Worm (Caenorhabditis elegans) whole organism, young adult: ENCODE results near the gene vps-15.

Source experiments
- B0261.1 ChIP-seq: sonication (generic microtip); optimal IDR thresholded peaks from 2 replicates; lab custom pipeline; 2016; ENCODE audit warnings: mild to moderate bottlenecking, missing genetic modification characterization, moderate library complexity, missing compliant biosample characterization
- C17E4.6 ChIP-seq: fragments of 200-800 bp; sonication (Bioruptor generic); IDR thresholded peaks from 2 replicates; pipeline ENCODE4 v1.3.6; 2022; ENCODE audit warnings: missing genetic modification reagents, missing genetic modification characterization, missing compliant biosample characterization
- F10E7.11 ChIP-seq: sonication (generic microtip); optimal IDR thresholded peaks from 2 replicates; lab custom pipeline; 2017; ENCODE audit warnings: mild to moderate bottlenecking, missing genetic modification characterization, moderate library complexity, missing compliant biosample characterization
- K12H6.12 ChIP-seq: fragments of 200-800 bp; sonication (Bioruptor generic); optimal IDR thresholded peaks from 2 replicates; lab custom pipeline; 2018; ENCODE audit warnings: mild to moderate bottlenecking, missing genetic modification characterization, missing compliant biosample characterization
- T07F8.4 ChIP-seq: sonication (generic microtip); optimal IDR thresholded peaks from 2 replicates; lab custom pipeline; 2016; ENCODE audit warnings: mild to moderate bottlenecking, missing genetic modification characterization, moderate library complexity, missing compliant biosample characterization
- ZK185.1 ChIP-seq: sonication (generic microtip); optimal IDR thresholded peaks from 2 replicates; lab custom pipeline; 2016; ENCODE audit warnings: mild to moderate bottlenecking, missing genetic modification characterization, missing compliant biosample characterization; ENCODE audit not compliant: poor library complexity, severe bottlenecking
- atf-7 ChIP-seq: sonication (generic microtip); optimal IDR thresholded peaks from 2 replicates; lab custom pipeline; 2017; ENCODE audit warnings: mild to moderate bottlenecking, missing genetic modification characterization, missing compliant biosample characterization
- athp-1 ChIP-seq: sonication (generic microtip); optimal IDR thresholded peaks from 2 replicates; lab custom pipeline; 2017; ENCODE audit warnings: mild to moderate bottlenecking, missing genetic modification characterization, missing compliant biosample characterization
- attf-5 ChIP-seq: fragments of 200-800 bp; sonication (Bioruptor generic); optimal IDR thresholded peaks from 2 replicates; lab custom pipeline; 2018; ENCODE audit warnings: mild to moderate bottlenecking, missing genetic modification characterization, missing compliant biosample characterization
- bed-1 ChIP-seq: fragments of 200-800 bp; sonication (Bioruptor generic); IDR thresholded peaks from 2 replicates; pipeline ENCODE4 v1.3.6; 2022; ENCODE audit warnings: missing genetic modification reagents, missing genetic modification characterization, missing compliant biosample characterization
- cebp-1 ChIP-seq, 2 experiments: fragments of 200-800 bp in 1 of 2; sonication (Bioruptor generic) in 1 of 2; sonication (generic microtip) in 1 of 2; IDR thresholded peaks in 1 of 2; optimal IDR thresholded peaks in 1 of 2; 2 replicates each; pipeline versions ENCODE4 v1.3.6 to Lab custom; 2017 to 2022; ENCODE audit warnings: missing compliant biosample characterization in 2 of 2, missing genetic modification characterization in 2 of 2, mild to moderate bottlenecking in 1 of 2, missing genetic modification reagents in 1 of 2, moderate library complexity in 1 of 2
- cebp-2 ChIP-seq: fragments of 200-800 bp; sonication (Bioruptor generic); IDR thresholded peaks from 2 replicates; pipeline ENCODE4 v1.3.6; 2022; ENCODE audit warnings: missing genetic modification characterization, missing compliant biosample characterization
- ceh-27 ChIP-seq: fragments of 200-800 bp; sonication (Bioruptor generic); optimal IDR thresholded peaks from 2 replicates; lab custom pipeline; 2018; ENCODE audit warnings: mild to moderate bottlenecking, missing genetic modification characterization, moderate library complexity, missing compliant biosample characterization
- die-1 ChIP-seq: sonication (generic microtip); optimal IDR thresholded peaks from 2 replicates; lab custom pipeline; 2016; ENCODE audit warnings: missing genotype, mild to moderate bottlenecking, missing genetic modification characterization, missing compliant biosample characterization
- egl-18 ChIP-seq: fragments of 200-800 bp; sonication (Bioruptor generic); IDR thresholded peaks from 2 replicates; pipeline ENCODE4 v1.3.6; 2022; ENCODE audit warnings: missing genetic modification reagents, missing genetic modification characterization, missing compliant biosample characterization
- ekl-4 ChIP-seq: fragments of 200-800 bp; sonication (Bioruptor generic); IDR thresholded peaks from 2 replicates; pipeline ENCODE4 v1.3.6; 2022; ENCODE audit warnings: missing genetic modification reagents, missing genetic modification characterization, missing compliant biosample characterization
- fkh-3 ChIP-seq: sonication (generic microtip); optimal IDR thresholded peaks from 2 replicates; lab custom pipeline; 2016; ENCODE audit warnings: mild to moderate bottlenecking, missing genetic modification characterization, missing compliant biosample characterization
- gei-17 ChIP-seq: fragments of 200-800 bp; sonication (Bioruptor generic); optimal IDR thresholded peaks from 2 replicates; lab custom pipeline; 2018; ENCODE audit warnings: mild to moderate bottlenecking, missing genetic modification characterization, missing compliant biosample characterization
- him-1 ChIP-seq: sonication (generic microtip); optimal IDR thresholded peaks from 2 replicates; lab custom pipeline; 2016; ENCODE audit warnings: missing genotype, missing genetic modification reagents, missing genetic modification characterization, missing compliant biosample characterization
- hlh-26 ChIP-seq: fragments of 200-800 bp; sonication (Bioruptor generic); conservative IDR thresholded peaks from 2 replicates; pipeline ENCODE4 v1.3.6; 2022; ENCODE audit warnings: missing genetic modification reagents, missing genetic modification characterization, missing compliant biosample characterization
- lin-26 ChIP-seq: fragments of 200-800 bp; sonication (Bioruptor generic); IDR thresholded peaks from 2 replicates; pipeline ENCODE4 v1.3.6; 2022; ENCODE audit warnings: missing genetic modification reagents, missing genetic modification characterization, missing compliant biosample characterization
- lsl-1 ChIP-seq: fragments of 200-800 bp; sonication (Bioruptor generic); optimal IDR thresholded peaks from 2 replicates; lab custom pipeline; 2018; ENCODE audit warnings: mild to moderate bottlenecking, missing genetic modification characterization, moderate library complexity, missing compliant biosample characterization
- madf-6 ChIP-seq: fragments of 200-800 bp; sonication (Bioruptor generic); IDR thresholded peaks from 2 replicates; pipeline ENCODE4 v1.3.6; 2022; ENCODE audit warnings: missing genetic modification reagents, missing genetic modification characterization, missing compliant biosample characterization
- madf-8 ChIP-seq: fragments of 200-800 bp; sonication (Bioruptor generic); conservative IDR thresholded peaks from 2 replicates; pipeline ENCODE4 v1.3.6; 2022; ENCODE audit warnings: missing genetic modification reagents, missing genetic modification characterization, missing compliant biosample characterization
- mes-4 ChIP-seq: sonication (generic microtip); optimal IDR thresholded peaks from 2 replicates; lab custom pipeline; 2016; ENCODE audit warnings: missing genotype, missing genetic modification characterization, missing compliant biosample characterization
- nfya-2 ChIP-seq: fragments of 200-800 bp; sonication (Bioruptor generic); IDR thresholded peaks from 2 replicates; pipeline ENCODE4 v1.3.6; 2022; ENCODE audit warnings: missing genetic modification reagents, missing genetic modification characterization, missing compliant biosample characterization
- nhr-179 ChIP-seq: sonication (generic microtip); optimal IDR thresholded peaks from 2 replicates; lab custom pipeline; 2016; ENCODE audit warnings: mild to moderate bottlenecking, missing genetic modification characterization, missing compliant biosample characterization
- nhr-80 ChIP-seq: sonication (generic microtip); optimal IDR thresholded peaks from 2 replicates; lab custom pipeline; 2016; ENCODE audit warnings: missing genetic modification characterization, missing compliant biosample characterization
- rpc-1 ChIP-seq, 2 experiments: fragments of 150-350 bp in 1 of 2; sonication (generic microtip) in 1 of 2; optimal IDR thresholded peaks; 2 replicates each; lab custom pipeline; 2014 to 2018; ENCODE audit warnings: missing biosample characterization in 1 of 2, missing genetic modification characterization in 1 of 2, missing genetic modification reagents in 1 of 2, missing genotype in 1 of 2
- sea-2 ChIP-seq: fragments of 200-800 bp; sonication (Bioruptor generic); IDR thresholded peaks from 2 replicates; pipeline ENCODE4 v1.3.6; 2022; ENCODE audit warnings: missing genetic modification characterization, missing compliant biosample characterization
- snpc-1.3 ChIP-seq: sonication (generic microtip); optimal IDR thresholded peaks from 2 replicates; lab custom pipeline; 2017; ENCODE audit warnings: missing genetic modification characterization, mild to moderate bottlenecking, missing compliant biosample characterization, antibody characterized with exemption, moderate library complexity, missing genotype, missing genetic modification reagents; ENCODE audit not compliant: insufficient read depth
- snpc-3.4 ChIP-seq: sonication (generic microtip); optimal IDR thresholded peaks from 2 replicates; lab custom pipeline; 2017; ENCODE audit warnings: missing genetic modification characterization, mild to moderate bottlenecking, missing compliant biosample characterization, antibody characterized with exemption, moderate library complexity, missing genotype, missing genetic modification reagents
- sptf-2 ChIP-seq: fragments of 200-800 bp; sonication (Bioruptor generic); optimal IDR thresholded peaks from 2 replicates; lab custom pipeline; 2018; ENCODE audit warnings: mild to moderate bottlenecking, missing genetic modification characterization, missing compliant biosample characterization
- tbx-9 ChIP-seq: sonication (generic microtip); optimal IDR thresholded peaks from 2 replicates; lab custom pipeline; 2016; ENCODE audit warnings: borderline replicate concordance, missing genetic modification characterization, inconsistent platforms, missing compliant biosample characterization
- unc-130 ChIP-seq: sonication (generic microtip); optimal IDR thresholded peaks from 2 replicates; lab custom pipeline; 2016; ENCODE audit warnings: missing genetic modification reagents, missing genetic modification characterization, missing compliant biosample characterization
- xnd-1 ChIP-seq: sonication (generic microtip); optimal IDR thresholded peaks from 2 replicates; lab custom pipeline; 2016; ENCODE audit warnings: missing genotype, missing genetic modification reagents, missing genetic modification characterization, missing compliant biosample characterization
- zim-3 ChIP-seq: sonication (generic microtip); optimal IDR thresholded peaks from 2 replicates; lab custom pipeline; 2017; ENCODE audit warnings: mild to moderate bottlenecking, missing genetic modification characterization, moderate library complexity, missing compliant biosample characterization
- ztf-28 ChIP-seq: fragments of 200-800 bp; sonication (Bioruptor generic); IDR thresholded peaks from 2 replicates; pipeline ENCODE4 v1.3.6; 2022; ENCODE audit warnings: missing genetic modification reagents, missing genetic modification characterization, missing compliant biosample characterization
- ztf-3 ChIP-seq: fragments of 200-800 bp; sonication (Bioruptor generic); optimal IDR thresholded peaks from 2 replicates; lab custom pipeline; 2018; ENCODE audit warnings: mild to moderate bottlenecking, missing genetic modification characterization, missing compliant biosample characterization
- ztf-6 ChIP-seq: fragments of 200-800 bp; sonication (Bioruptor generic); IDR thresholded peaks from 2 replicates; pipeline ENCODE4 v1.3.6; 2022; ENCODE audit warnings: missing genetic modification reagents, missing genetic modification characterization, missing compliant biosample characterization

vps-15 gene

ce11 chrII:11902203-11902602 is 13.4 kb downstream of the vps-15 start:
- no peak for TF ChIP-seq hlh-26 (GFP tag; lab: Robert Waterston, UW)
- no peak for TF ChIP-seq cebp-1 (GFP tag; IDR thresholded peaks at IDR 0.05; lab: Robert Waterston, UW)
- no peak for TF ChIP-seq cebp-1 (tag; optimal IDR thresholded peaks at IDR 0.05; lab: Kevin White, UChicago)
- no peak for TF ChIP-seq F10E7.11 (tag; lab: Kevin White, UChicago)
- TF ChIP-seq lsl-1 (GFP tag; lab: Kevin White, UChicago) = no peak
- TF ChIP-seq ztf-3 = no peak
- no peak for TF ChIP-seq unc-130 (GFP tag; lab: Kevin White, UChicago)
- TF ChIP-seq rpc-1 (optimal IDR thresholded peaks at IDR 0.05; lab: Kevin White, UChicago) = no peak
- no peak for TF ChIP-seq rpc-1 (tag; optimal IDR thresholded peaks at IDR 0.05; lab: Kevin White, UChicago)
- no peak for TF ChIP-seq ztf-6 (GFP tag; lab: Robert Waterston, UW)
- no peak for TF ChIP-seq snpc-3.4
- TF ChIP-seq snpc-1.3 = no peak
- TF ChIP-seq bed-1 (GFP tag; lab: Robert Waterston, UW) = no peak
- no peak for TF ChIP-seq gei-17 (GFP tag; lab: Kevin White, UChicago)
- no peak for TF ChIP-seq ZK185.1 (tag; lab: Kevin White, UChicago)
- no peak for TF ChIP-seq ceh-27 (GFP tag; lab: Kevin White, UChicago)
- no peak for TF ChIP-seq nhr-80 (tag; lab: Kevin White, UChicago)
- no peak for TF ChIP-seq ekl-4 (GFP tag; lab: Robert Waterston, UW)
- TF ChIP-seq, all 124 proteins: peak for 0

DNA sequence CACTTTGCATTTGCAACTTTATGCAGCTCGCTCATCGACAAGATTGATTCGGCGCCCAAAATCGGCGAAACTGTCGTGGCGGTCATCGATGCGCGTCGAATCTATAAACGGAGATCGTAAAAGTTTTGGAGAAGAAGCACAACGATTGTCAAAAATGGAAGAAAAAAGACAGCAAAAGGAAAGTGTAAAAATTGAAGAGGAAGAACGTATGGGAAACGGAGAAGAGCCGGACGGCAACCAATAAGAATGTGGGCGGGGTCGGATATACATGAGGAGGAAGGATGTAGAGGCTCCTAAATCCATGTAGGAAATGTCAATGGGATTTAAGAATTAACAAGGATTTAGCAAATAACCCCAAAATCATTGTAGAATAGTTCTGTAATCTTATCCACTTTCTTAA is 14.5 kb downstream of the vps-15 start, which contains the start of gene vab-23:
vab-23 (minus strand) TSS at position 101 of the 400 bp plus-strand sequence.
- no peak for TF ChIP-seq die-1 (tag; lab: Kevin White, UChicago)
- TF ChIP-seq zim-3 (tag; lab: Kevin White, UChicago) = no peak
- no peak for TF ChIP-seq tbx-9
- no peak for TF ChIP-seq athp-1 (tag; lab: Kevin White, UChicago)
- no peak for TF ChIP-seq sea-2
- no peak for TF ChIP-seq cebp-2 (GFP tag; lab: Robert Waterston, UW)

DNA sequence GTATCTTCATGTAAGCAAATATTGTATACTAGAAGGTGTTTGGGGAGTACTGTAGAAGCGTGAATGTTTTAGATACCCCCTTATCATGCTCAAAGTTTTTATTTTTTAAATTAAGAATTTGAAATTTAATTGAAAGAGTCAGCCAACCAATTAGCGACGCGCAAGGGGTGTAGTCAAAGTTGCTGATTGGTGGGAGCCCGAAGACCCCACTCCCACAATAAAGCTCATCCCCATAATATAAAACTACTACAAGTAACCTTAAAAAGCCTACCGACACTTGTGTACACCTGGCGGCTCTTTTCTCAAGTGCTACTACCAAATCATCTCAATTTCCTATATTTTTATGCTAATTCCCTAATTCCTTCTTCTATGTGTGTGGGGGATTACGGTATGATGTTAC is 15.9 kb downstream of the vps-15 start:
- no peak for TF ChIP-seq lin-26
- no peak for TF ChIP-seq mes-4 (tag; lab: Kevin White, UChicago)
- no peak for TF ChIP-seq egl-18 (GFP tag; lab: Robert Waterston, UW)
- no peak for TF ChIP-seq madf-8 (GFP tag; lab: Robert Waterston, UW)
- TF ChIP-seq, all 124 proteins: peak for 0

- no peak for TF ChIP-seq nfya-2 (GFP tag; lab: Robert Waterston, UW)
- no peak for TF ChIP-seq fkh-3 (tag; lab: Kevin White, UChicago)
- no peak for TF ChIP-seq B0261.1 (tag; lab: Kevin White, UChicago)
- TF ChIP-seq attf-5 = no peak
- TF ChIP-seq him-1 (tag; lab: Kevin White, UChicago) = no peak
- TF ChIP-seq K12H6.12 (tag; lab: Kevin White, UChicago) = no peak
- TF ChIP-seq sptf-2 = no peak
- no peak for TF ChIP-seq C17E4.6 (GFP tag; lab: Robert Waterston, UW)
- TF ChIP-seq ztf-28 = no peak
- no peak for TF ChIP-seq T07F8.4 (tag; lab: Kevin White, UChicago)
- TF ChIP-seq xnd-1 (tag; lab: Kevin White, UChicago) = no peak
- no peak for TF ChIP-seq nhr-179 (tag; lab: Kevin White, UChicago)
- no peak for TF ChIP-seq bed-1 (GFP tag; lab: Robert Waterston, UW)
- no peak for TF ChIP-seq atf-7 (tag; lab: Kevin White, UChicago)
- no peak for TF ChIP-seq ZK185.1 (tag; lab: Kevin White, UChicago)
- TF ChIP-seq madf-6 (GFP tag; lab: Robert Waterston, UW) = no peak
Measured at ce11 chrII:11893323-11893722, 22.3 kb downstream of the vps-15 start, which contains the start of gene ZK930.2. Gene ZK930.2 (minus strand): TSS chrII:11893423.
